Worm (Caenorhabditis elegans): ENCODE data around the gene anoh-2.

DNA sequence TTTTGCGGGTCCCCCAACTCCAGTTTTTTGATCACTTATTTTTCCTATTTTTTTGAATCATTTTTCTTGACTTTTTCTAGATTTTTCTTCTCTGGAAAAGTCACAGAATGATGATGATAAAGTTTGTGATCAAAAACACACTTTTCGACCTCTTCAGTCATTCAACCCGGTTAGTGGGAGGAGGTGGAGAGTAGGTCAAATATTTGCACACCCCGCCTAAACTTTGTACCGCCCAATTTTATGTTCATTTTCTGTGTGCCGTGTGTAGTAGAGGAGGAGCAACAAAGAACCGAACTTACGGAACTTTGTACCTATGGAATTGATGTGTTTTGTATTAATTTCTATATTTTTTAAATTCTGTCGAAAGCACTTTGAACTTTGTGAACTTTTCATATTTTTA is 40.6 kb upstream of the anoh-2 start:
- TF ChIP-seq ets-7 (tag; optimal IDR thresholded peaks at IDR 0.05) (no peak), ama-1 (optimal IDR thresholded peaks at IDR 0.05) (no peak), B0310.2 (tag; optimal IDR thresholded peaks at IDR 0.05) (no peak), flt-1 (GFP tag; IDR thresholded peaks at IDR 0.05) (no peak), tbx-11 (GFP tag; IDR thresholded peaks at IDR 0.05) (no peak), tbx-37 (GFP tag; conservative IDR thresholded peaks at IDR 0.05) (no peak), ceh-13 (GFP tag; optimal IDR thresholded peaks at IDR 0.05) (no peak), pes-1 (GFP tag; IDR thresholded peaks at IDR 0.05) (no peak), ceh-36 (tag; optimal IDR thresholded peaks at IDR 0.05) (no peak), hnd-1 (tag; optimal IDR thresholded peaks at IDR 0.05) (no peak), aly-1 (tag; optimal IDR thresholded peaks at IDR 0.05) (no peak), scrt-1 (GFP tag; IDR thresholded peaks at IDR 0.05) (no peak)

Data from whole organism, early embryonic.